Fruit fly (Drosophila melanogaster): ENCODE results near the gene Act79B.

DNA sequence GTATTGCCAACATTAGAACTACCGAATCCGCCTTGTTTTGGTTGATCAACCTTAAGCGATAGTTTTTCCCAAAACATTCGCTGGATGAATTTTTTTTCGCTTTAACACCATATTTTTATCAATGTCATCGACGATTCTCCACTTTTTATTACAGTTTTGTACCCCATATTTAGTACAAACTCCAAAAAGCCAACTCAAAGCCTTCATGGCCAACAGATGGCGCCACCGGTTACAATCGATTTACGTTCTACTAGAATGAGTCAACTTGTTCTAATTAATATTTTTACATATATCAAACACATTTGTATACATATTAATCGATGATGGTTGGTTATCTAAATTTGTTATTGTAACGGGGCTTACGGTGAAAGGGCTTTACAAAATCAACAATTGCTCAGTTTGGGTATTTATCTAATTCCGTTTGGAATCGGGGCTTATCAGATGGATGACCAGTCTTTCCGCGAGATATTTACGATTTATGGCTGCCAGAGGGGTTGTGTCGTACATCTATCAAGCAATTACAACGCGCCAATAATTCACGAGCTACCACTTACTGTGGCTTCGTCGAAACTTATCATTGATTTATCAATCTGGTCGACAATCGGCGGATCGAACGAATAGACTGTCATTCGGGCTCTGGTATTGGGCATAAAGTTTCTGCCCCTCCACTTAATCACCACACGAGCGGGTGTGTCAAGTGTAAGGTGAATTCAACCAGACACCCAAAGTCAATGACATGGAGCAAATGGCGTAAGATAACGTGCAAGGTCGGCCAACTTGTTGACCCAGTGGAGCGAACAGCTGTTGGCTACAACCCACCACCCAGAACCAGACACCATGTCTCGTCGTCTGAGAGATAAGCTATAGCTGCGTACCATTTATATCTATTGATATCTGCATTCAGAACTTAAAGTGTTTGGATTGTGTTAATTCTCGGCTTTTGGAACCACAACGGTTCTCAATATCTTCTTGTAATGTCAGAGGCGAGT lies 31.7 kb upstream of the Act79B start:
- TF ChIP-seq usp (GFP tag; optimal IDR thresholded peaks at IDR 0.05) (no peak), CG8478 (optimal IDR thresholded peaks at IDR 0.05) (no peak), psq (optimal IDR thresholded peaks at IDR 0.05) (no peak), pan (optimal IDR thresholded peaks at IDR 0.05) (no peak), EcR (GFP tag; optimal IDR thresholded peaks at IDR 0.05) (peak in 1 of 2 experiments; percentile 17), Dll (optimal IDR thresholded peaks at IDR 0.05) (no peak)

Measured in whole organism.